Worm (Caenorhabditis elegans) whole organism, L4 larva: ENCODE data around the gene B0454.5.

Source experiments
- attf-4 ChIP-seq: sonication (generic microtip); optimal IDR thresholded peaks from 3 replicates; lab custom pipeline; 2017; ENCODE audit warnings: missing biosample characterization, missing genetic modification characterization
- ces-1 ChIP-seq: fragments of 150-350 bp; sonication (generic microtip); optimal IDR thresholded peaks from 4 replicates; lab custom pipeline; 2014; ENCODE audit warnings: missing biosample characterization, missing genetic modification reagents, missing genetic modification characterization
- egl-27 ChIP-seq: sonication (generic microtip); optimal IDR thresholded peaks from 3 replicates; lab custom pipeline; 2017; ENCODE audit warnings: missing biosample characterization, missing genetic modification reagents, missing genetic modification characterization
- madf-9 ChIP-seq: fragments of 200-800 bp; sonication (Bioruptor generic); conservative IDR thresholded peaks from 2 replicates; pipeline ENCODE4 v1.3.6; 2022; ENCODE audit warnings: missing genetic modification reagents, missing genetic modification characterization, missing compliant biosample characterization
- mdl-1 ChIP-seq, 2 experiments: fragments of 150-350 bp in 1 of 2; sonication (generic microtip) in 1 of 2; optimal IDR thresholded peaks; 2 replicates each; lab custom pipeline; 2014 to 2017; ENCODE audit warnings: missing biosample characterization in 2 of 2, missing genetic modification characterization in 2 of 2
- nhr-28 ChIP-seq: fragments of 150-350 bp; optimal IDR thresholded peaks from 2 replicates; lab custom pipeline; 2014; ENCODE audit warnings: missing biosample characterization, missing genetic modification characterization
- pqm-1 ChIP-seq: sonication (generic microtip); optimal IDR thresholded peaks from 2 replicates; lab custom pipeline; 2017; ENCODE audit warnings: missing biosample characterization, missing genetic modification characterization
- snpc-1.2 ChIP-seq: fragments of 200-800 bp; sonication (Bioruptor generic); IDR thresholded peaks from 2 replicates; pipeline ENCODE4 v1.3.6; 2022; ENCODE audit warnings: missing genetic modification reagents, missing genetic modification characterization, missing compliant biosample characterization
- snpc-4 ChIP-seq: fragments of 150-350 bp; optimal IDR thresholded peaks from 2 replicates; lab custom pipeline; 2014; ENCODE audit warnings: missing biosample characterization, missing genetic modification characterization
- unc-39 ChIP-seq: sonication (generic microtip); optimal IDR thresholded peaks from 2 replicates; lab custom pipeline; 2017; ENCODE audit warnings: missing biosample characterization, missing genetic modification characterization
- unc-62 ChIP-seq, 3 experiments: fragments of 150-350 bp in 1 of 3; sonication (generic microtip); optimal IDR thresholded peaks in 2 of 3; peaks in 1 of 3; 1 replicate in 1 of 3; 2 replicates in 2 of 3; lab custom pipeline; 2014 to 2017; ENCODE audit warnings: missing biosample characterization in 3 of 3, missing genetic modification characterization in 3 of 3, missing genetic modification reagents in 3 of 3, missing genotype in 1 of 3
- zag-1 ChIP-seq: fragments of 150-350 bp; optimal IDR thresholded peaks from 2 replicates; lab custom pipeline; 2014; ENCODE audit warnings: missing biosample characterization, missing genetic modification characterization
- ztf-11 ChIP-seq: fragments of 150-350 bp; optimal IDR thresholded peaks from 2 replicates; lab custom pipeline; 2014; ENCODE audit warnings: missing biosample characterization, missing genetic modification characterization

ce11 chrII:3071012-3071749 lies 32.5 kb downstream of the B0454.5 start, which contains the start of gene Y25C1A.7:
- TF ChIP-seq nhr-28 (tag; lab: Kevin White, UChicago), result no peak
- TF ChIP-seq attf-4 (tag; lab: Kevin White, UChicago), result no peak
- no peak for TF ChIP-seq snpc-1.2 (GFP tag; lab: Robert Waterston, UW)
- TF ChIP-seq ztf-11, result no peak
- TF ChIP-seq mdl-1 (tag; optimal IDR thresholded peaks at IDR 0.05; lab: Kevin White, UChicago), result no peak
- no peak for TF ChIP-seq ces-1 (GFP tag; lab: Kevin White, UChicago)
- no peak for TF ChIP-seq madf-9
- no peak for TF ChIP-seq egl-27
- TF ChIP-seq pqm-1 (tag; lab: Kevin White, UChicago), result no peak
- TF ChIP-seq zag-1 (tag; lab: Kevin White, UChicago), result no peak
- no peak for TF ChIP-seq unc-62 (GFP tag; optimal IDR thresholded peaks at IDR 0.05 in 1 of 2; lab: Kevin White, UChicago)
- no peak for TF ChIP-seq unc-62 (tag; optimal IDR thresholded peaks at IDR 0.05; lab: Kevin White, UChicago)
- no peak for TF ChIP-seq unc-39 (tag; lab: Kevin White, UChicago)
- no peak for TF ChIP-seq snpc-4 (tag; lab: Kevin White, UChicago)
